Fruit fly (Drosophila melanogaster) S2 (cell line): Measurements from ENCODE around the gene Arc42.

Experiments
- CG8478 ChIP-seq: fragments of >200 bp; optimal IDR thresholded peaks from 2 replicates; lab custom pipeline; 2018
- CTCF ChIP-seq, 2 experiments: fragments of >200 bp; optimal IDR thresholded peaks; 2 replicates each; lab custom pipeline; 2018

DNA sequence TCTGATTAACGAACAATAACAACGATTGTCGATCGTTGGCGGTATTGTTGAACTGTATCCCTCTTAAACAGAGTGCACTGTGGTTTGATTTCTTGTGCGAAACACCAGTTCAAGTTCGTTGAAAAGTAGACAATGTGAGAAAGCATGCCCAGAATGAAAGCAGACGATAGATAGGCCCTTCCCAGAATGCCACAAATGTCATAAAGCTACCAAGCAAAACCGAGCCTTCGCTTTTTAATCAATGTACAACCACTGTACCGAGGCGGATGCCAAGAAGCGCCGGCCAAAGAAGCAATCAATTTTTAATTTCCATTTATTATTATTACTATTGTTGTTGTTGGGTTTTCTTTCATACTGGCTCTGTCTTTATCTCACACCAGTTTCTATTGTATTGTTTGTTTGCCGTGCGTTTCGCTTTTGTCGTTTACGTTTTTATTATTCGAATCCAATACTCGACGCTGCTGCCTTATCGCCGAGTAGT is 31.4 kb downstream of the Arc42 start:
- TF ChIP-seq CG8478 (lab: Kevin White, UChicago), result no peak
- no peak for TF ChIP-seq CTCF (optimal IDR thresholded peaks at IDR 0.05; lab: Kevin White, UChicago)
